Fruit fly (Drosophila melanogaster): ENCODE measurements around the gene CG43139.

The CG43139 gene

DNA sequence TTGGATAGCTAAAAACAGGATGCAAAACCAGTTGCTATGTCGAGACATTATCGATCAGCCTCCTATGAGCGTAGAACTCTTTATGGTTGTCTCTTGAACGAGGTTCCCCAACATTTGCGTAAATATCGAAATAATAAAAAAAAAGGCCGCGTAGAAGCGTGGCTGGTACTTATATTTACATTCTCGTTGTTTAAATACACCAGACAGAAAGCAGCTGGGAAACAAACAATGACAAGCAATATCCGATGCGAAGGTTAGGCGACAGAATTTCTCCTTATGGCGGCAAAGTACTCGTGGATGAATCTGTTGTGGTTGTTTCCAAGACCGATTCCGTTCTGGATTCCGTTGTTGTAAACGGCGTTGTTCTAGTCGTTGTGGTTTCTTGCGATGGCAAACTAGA, at the start of gene CG43139:
CG43139 (minus strand) TSS at position 88 of the 400 bp plus-strand sequence.
- no peak for TF ChIP-seq CG5204 (GFP tag; optimal IDR thresholded peaks at IDR 0.05)

DNA sequence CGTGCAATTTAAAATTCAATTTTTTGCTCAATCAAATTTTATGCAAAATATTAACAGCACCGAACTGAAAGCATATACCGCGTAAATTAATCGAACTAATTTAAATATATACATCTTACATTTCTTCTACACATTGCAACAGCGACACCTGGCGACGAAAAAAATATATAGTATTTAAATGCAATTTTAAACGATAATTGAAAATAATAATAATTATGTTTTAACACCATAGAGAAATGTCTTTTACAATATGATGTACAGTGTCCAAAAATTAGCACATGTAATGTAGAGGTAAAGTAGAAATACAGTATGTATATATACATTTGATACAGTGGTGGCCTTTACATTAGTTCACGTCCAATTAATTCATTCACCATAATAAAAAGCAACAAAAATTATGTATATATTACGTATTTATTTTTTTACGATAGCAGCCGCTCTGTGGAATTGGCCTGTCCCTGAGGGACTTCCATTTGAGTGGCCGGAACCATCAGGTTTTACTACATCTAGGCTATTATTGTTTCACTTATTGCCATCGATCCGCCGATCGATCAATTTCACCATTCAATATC, 45.6 kb upstream of the CG43139 start:
- TF ChIP-seq Crg-1 (GFP tag; optimal IDR thresholded peaks at IDR 0.05), result no peak
- TF ChIP-seq bab1 (GFP tag; optimal IDR thresholded peaks at IDR 0.05), result no peak
- no peak for TF ChIP-seq Hr96 (GFP tag; optimal IDR thresholded peaks at IDR 0.05)
- no peak for TF ChIP-seq Clk (GFP tag; optimal IDR thresholded peaks at IDR 0.05)
- no peak for TF ChIP-seq CG33017 (tag; optimal IDR thresholded peaks at IDR 0.05)
- no peak for TF ChIP-seq CG7101 (tag; optimal IDR thresholded peaks at IDR 0.05)
- no peak for TF ChIP-seq kay (GFP tag; ENCODE audit: borderline replicate concordance)
- no peak for TF ChIP-seq CG5204 (GFP tag; optimal IDR thresholded peaks at IDR 0.05)
- no peak for TF ChIP-seq tj (GFP tag; optimal IDR thresholded peaks at IDR 0.05)
- no peak for TF ChIP-seq CG14711 (tag; optimal IDR thresholded peaks at IDR 0.05)
- TF ChIP-seq ovo (GFP tag; optimal IDR thresholded peaks at IDR 0.05), result no peak
- no peak for TF ChIP-seq pad (GFP tag; optimal IDR thresholded peaks at IDR 0.05)
- no peak for TF ChIP-seq CG12768 (GFP tag; optimal IDR thresholded peaks at IDR 0.05)
- no peak for TF ChIP-seq cic (GFP tag; optimal IDR thresholded peaks at IDR 0.05)
- TF ChIP-seq CG11617 (GFP tag; optimal IDR thresholded peaks at IDR 0.05), result no peak
- TF ChIP-seq toe (GFP tag; optimal IDR thresholded peaks at IDR 0.05), result no peak
- TF ChIP-seq Mnt (GFP tag; optimal IDR thresholded peaks at IDR 0.05), result no peak
- TF ChIP-seq CG1620 (GFP tag; optimal IDR thresholded peaks at IDR 0.05), result no peak
- no peak for TF ChIP-seq cnc (optimal IDR thresholded peaks at IDR 0.05)
- TF ChIP-seq CG7045 (GFP tag; optimal IDR thresholded peaks at IDR 0.05), result no peak

- no peak for TF ChIP-seq CG7101 (tag; optimal IDR thresholded peaks at IDR 0.05)
- TF ChIP-seq Clk (GFP tag; optimal IDR thresholded peaks at IDR 0.05), result no peak
- no peak for TF ChIP-seq Hr96 (GFP tag; optimal IDR thresholded peaks at IDR 0.05)
- no peak for TF ChIP-seq CG12768 (GFP tag; optimal IDR thresholded peaks at IDR 0.05)
- no peak for TF ChIP-seq tj (GFP tag; optimal IDR thresholded peaks at IDR 0.05)
- TF ChIP-seq cnc (optimal IDR thresholded peaks at IDR 0.05), result no peak
- TF ChIP-seq cic (GFP tag; optimal IDR thresholded peaks at IDR 0.05), result no peak
- TF ChIP-seq Mnt (GFP tag; optimal IDR thresholded peaks at IDR 0.05), result no peak
- TF ChIP-seq CG33017 (tag; optimal IDR thresholded peaks at IDR 0.05), result no peak
Measured at dm6 chr3R:27545752-27546151, 43.9 kb upstream of the CG43139 start, which contains the start of gene Gr98d. Gene Gr98d (plus strand): TSS chr3R:27546052.

DNA sequence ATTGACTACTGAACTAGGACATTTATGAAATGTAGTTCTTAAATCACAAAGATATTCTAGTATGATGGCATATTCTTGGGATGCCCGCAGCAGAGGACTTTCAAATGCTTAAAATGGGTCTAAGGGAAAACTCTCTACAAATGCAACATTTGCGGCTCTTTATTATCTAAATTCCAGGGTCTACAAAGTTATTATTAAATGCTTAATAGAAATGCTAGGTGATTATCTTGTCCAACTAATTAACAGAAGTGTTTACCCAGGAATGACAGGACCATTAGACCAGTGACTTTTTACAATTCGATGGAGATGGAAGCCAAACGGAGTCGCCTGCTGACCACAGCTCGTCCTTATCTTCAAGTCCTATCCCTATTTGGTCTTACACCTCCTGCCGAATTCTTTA, 42.3 kb upstream of the CG43139 start, which contains the start of gene Gr98c:
Gr98c (plus strand) TSS at position 301 of the 400 bp plus-strand sequence.
- TF ChIP-seq Clk (GFP tag; optimal IDR thresholded peaks at IDR 0.05), result no peak
- no peak for TF ChIP-seq Crg-1 (GFP tag; optimal IDR thresholded peaks at IDR 0.05)
- no peak for TF ChIP-seq kay (GFP tag; ENCODE audit: borderline replicate concordance)
- TF ChIP-seq ovo (GFP tag; optimal IDR thresholded peaks at IDR 0.05), result no peak
- no peak for TF ChIP-seq cic (GFP tag; optimal IDR thresholded peaks at IDR 0.05)
- no peak for TF ChIP-seq toe (GFP tag; optimal IDR thresholded peaks at IDR 0.05)
- no peak for TF ChIP-seq tj (GFP tag; optimal IDR thresholded peaks at IDR 0.05)
- TF ChIP-seq Mnt (GFP tag; optimal IDR thresholded peaks at IDR 0.05), result no peak
- no peak for TF ChIP-seq CG33017 (tag; optimal IDR thresholded peaks at IDR 0.05)
- no peak for TF ChIP-seq CG14711 (tag; optimal IDR thresholded peaks at IDR 0.05)

- TF ChIP-seq CG33017 (tag; optimal IDR thresholded peaks at IDR 0.05), result no peak
- no peak for TF ChIP-seq pad (GFP tag; optimal IDR thresholded peaks at IDR 0.05)
- TF ChIP-seq CG5204 (GFP tag; optimal IDR thresholded peaks at IDR 0.05), result no peak
- TF ChIP-seq ovo (GFP tag; optimal IDR thresholded peaks at IDR 0.05), result no peak
- no peak for TF ChIP-seq CG1620 (GFP tag; optimal IDR thresholded peaks at IDR 0.05)
Measured at dm6 chr3R:27542197-27542596, 40.4 kb upstream of the CG43139 start, which contains the start of gene Gr98b. Gene Gr98b (plus strand): TSS chr3R:27542497.

DNA sequence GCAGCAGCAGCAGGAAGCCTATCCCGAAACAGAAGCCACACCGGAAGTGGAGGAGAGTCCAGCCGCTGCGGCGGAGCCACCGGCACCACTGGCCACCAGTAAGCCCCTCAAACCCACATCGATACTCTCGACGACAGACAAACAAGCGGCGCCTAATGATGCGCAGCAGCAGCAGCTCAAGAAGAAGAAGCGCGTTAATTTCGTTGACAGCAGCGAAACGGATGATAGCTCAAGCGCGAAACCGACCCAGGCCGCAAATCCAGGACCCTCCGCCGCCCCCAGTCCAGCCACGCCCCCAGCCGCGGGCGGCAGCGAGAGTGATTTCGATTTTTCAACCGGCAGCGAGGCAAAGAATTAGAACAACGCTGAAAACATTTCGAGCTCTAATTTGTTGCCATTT, 31.4 kb upstream of the CG43139 start:
- TF ChIP-seq CG7045 (GFP tag; optimal IDR thresholded peaks at IDR 0.05), result no peak
- TF ChIP-seq ovo (GFP tag; optimal IDR thresholded peaks at IDR 0.05), result no peak
- no peak for TF ChIP-seq toe (GFP tag; optimal IDR thresholded peaks at IDR 0.05)
- no peak for TF ChIP-seq Mnt (GFP tag; optimal IDR thresholded peaks at IDR 0.05)
- TF ChIP-seq CG1620 (GFP tag; optimal IDR thresholded peaks at IDR 0.05), result no peak
- no peak for TF ChIP-seq CG11617 (GFP tag; optimal IDR thresholded peaks at IDR 0.05)
- no peak for TF ChIP-seq CG33017 (tag; optimal IDR thresholded peaks at IDR 0.05)
- no peak for TF ChIP-seq Clk (GFP tag; optimal IDR thresholded peaks at IDR 0.05)
- TF ChIP-seq cnc (optimal IDR thresholded peaks at IDR 0.05), result no peak
- TF ChIP-seq bab1 (GFP tag; optimal IDR thresholded peaks at IDR 0.05), result no peak
- no peak for TF ChIP-seq cic (GFP tag; optimal IDR thresholded peaks at IDR 0.05)
- no peak for TF ChIP-seq Crg-1 (GFP tag; optimal IDR thresholded peaks at IDR 0.05)
- no peak for TF ChIP-seq CG12768 (GFP tag; optimal IDR thresholded peaks at IDR 0.05)
- TF ChIP-seq CG14711 (tag; optimal IDR thresholded peaks at IDR 0.05), result no peak
- no peak for TF ChIP-seq kay (GFP tag; ENCODE audit: borderline replicate concordance)
- no peak for TF ChIP-seq CG7101 (tag; optimal IDR thresholded peaks at IDR 0.05)
- TF ChIP-seq CG5204 (GFP tag; optimal IDR thresholded peaks at IDR 0.05), result no peak
- TF ChIP-seq pad (GFP tag; optimal IDR thresholded peaks at IDR 0.05), result no peak
- TF ChIP-seq Hr96 (GFP tag; optimal IDR thresholded peaks at IDR 0.05), result no peak

- TF ChIP-seq CG12768 (GFP tag; optimal IDR thresholded peaks at IDR 0.05) (no peak), ovo (GFP tag; optimal IDR thresholded peaks at IDR 0.05) (no peak)
Measured at dm6 chr3R:27520415-27520916, 18.6 kb upstream of the CG43139 start, which contains the start of gene CG12885. Gene CG12885 (plus strand): TSS chr3R:27520866.
